Worm (Caenorhabditis elegans) whole organism, mixed stage, embryonic: ENCODE measurements around the gene rabn-5.

Experiments
- M03D4.4 ChIP-seq: sonication (generic microtip); optimal IDR thresholded peaks from 2 replicates; lab custom pipeline; 2017; ENCODE audit warnings: mild to moderate bottlenecking, missing genetic modification characterization, missing compliant biosample characterization
- bed-3 ChIP-seq: fragments of 200-800 bp; sonication (Bioruptor generic); optimal IDR thresholded peaks from 3 replicates; lab custom pipeline; 2018; ENCODE audit warnings: mild to moderate bottlenecking, missing genetic modification characterization, moderate library complexity, missing compliant biosample characterization
- blmp-1 ChIP-seq: fragments of 150-350 bp; optimal IDR thresholded peaks from 2 replicates; lab custom pipeline; 2014; ENCODE audit warnings: missing biosample characterization, missing genetic modification characterization
- ceh-43 ChIP-seq: fragments of 200-800 bp; sonication (Bioruptor generic); optimal IDR thresholded peaks from 2 replicates; lab custom pipeline; 2018; ENCODE audit warnings: mild to moderate bottlenecking, missing genetic modification characterization, moderate library complexity, missing compliant biosample characterization
- ceh-83 ChIP-seq: fragments of 200-800 bp; sonication (Bioruptor generic); optimal IDR thresholded peaks from 2 replicates; lab custom pipeline; 2018; ENCODE audit warnings: mild to moderate bottlenecking, missing genetic modification characterization, missing compliant biosample characterization
- ces-1 ChIP-seq: fragments of 150-350 bp; optimal IDR thresholded peaks from 2 replicates; lab custom pipeline; 2014; ENCODE audit warnings: missing biosample characterization, missing genetic modification reagents, missing genetic modification characterization
- drap-1 ChIP-seq: fragments of 200-800 bp; sonication (Bioruptor generic); optimal IDR thresholded peaks from 3 replicates; lab custom pipeline; 2018; ENCODE audit warnings: mild to moderate bottlenecking, missing genetic modification characterization, missing compliant biosample characterization
- elt-1 ChIP-seq: sonication (generic microtip); optimal IDR thresholded peaks from 2 replicates; lab custom pipeline; 2017; ENCODE audit warnings: missing genetic modification characterization, mild to moderate bottlenecking, missing compliant biosample characterization, antibody characterized with exemption, moderate library complexity, borderline replicate concordance; ENCODE audit not compliant: insufficient read depth
- elt-3 ChIP-seq: fragments of 150-350 bp; optimal IDR thresholded peaks from 2 replicates; lab custom pipeline; 2014; ENCODE audit warnings: missing biosample characterization, missing genetic modification characterization
- flh-1 ChIP-seq: fragments of 200-800 bp; sonication (Bioruptor generic); optimal IDR thresholded peaks from 2 replicates; lab custom pipeline; 2018; ENCODE audit warnings: mild to moderate bottlenecking, missing genetic modification characterization, moderate library complexity, missing compliant biosample characterization
- ham-2 ChIP-seq: fragments of 200-800 bp; sonication (Bioruptor generic); optimal IDR thresholded peaks from 2 replicates; lab custom pipeline; 2018; ENCODE audit warnings: mild to moderate bottlenecking, missing genetic modification characterization, missing compliant biosample characterization
- hlh-1 ChIP-seq: fragments of 150-350 bp; optimal IDR thresholded peaks from 2 replicates; lab custom pipeline; 2014; ENCODE audit warnings: missing biosample characterization, missing genetic modification reagents, missing genetic modification characterization
- lin-32 ChIP-seq: fragments of 200-800 bp; sonication (Bioruptor generic); optimal IDR thresholded peaks from 2 replicates; lab custom pipeline; 2018; ENCODE audit warnings: mild to moderate bottlenecking, missing genetic modification characterization, missing compliant biosample characterization
- lsy-2 ChIP-seq: fragments of 150-350 bp; optimal IDR thresholded peaks from 2 replicates; lab custom pipeline; 2014; ENCODE audit warnings: missing biosample characterization, missing genetic modification characterization
- mab-5 ChIP-seq: fragments of 150-350 bp; optimal IDR thresholded peaks from 2 replicates; lab custom pipeline; 2014; ENCODE audit warnings: missing biosample characterization, missing genetic modification characterization
- mep-1 ChIP-seq: fragments of 150-350 bp; optimal IDR thresholded peaks from 2 replicates; lab custom pipeline; 2017; ENCODE audit warnings: missing biosample characterization, missing genetic modification reagents, missing genetic modification characterization, inconsistent platforms
- mls-2 ChIP-seq: sonication (generic microtip); optimal IDR thresholded peaks from 2 replicates; lab custom pipeline; 2016; ENCODE audit warnings: mild to moderate bottlenecking, missing genetic modification characterization, moderate library complexity, missing compliant biosample characterization
- nhr-12 ChIP-seq: fragments of 150-350 bp; optimal IDR thresholded peaks from 2 replicates; lab custom pipeline; 2014; ENCODE audit warnings: missing biosample characterization, missing genetic modification characterization
- nhr-2 ChIP-seq: fragments of 150-350 bp; optimal IDR thresholded peaks from 2 replicates; lab custom pipeline; 2014; ENCODE audit warnings: missing biosample characterization, missing genetic modification characterization
- nhr-237 ChIP-seq: fragments of 150-350 bp; optimal IDR thresholded peaks from 2 replicates; lab custom pipeline; 2014; ENCODE audit warnings: missing biosample characterization, missing genetic modification characterization
- nhr-28 ChIP-seq: fragments of 150-350 bp; optimal IDR thresholded peaks from 2 replicates; lab custom pipeline; 2014; ENCODE audit warnings: missing biosample characterization, missing genetic modification characterization
- nhr-76 ChIP-seq: sonication (generic microtip); optimal IDR thresholded peaks from 2 replicates; lab custom pipeline; 2017; ENCODE audit warnings: missing biosample characterization, missing genetic modification characterization
- pha-4 ChIP-seq: fragments of 150-350 bp; optimal IDR thresholded peaks from 2 replicates; lab custom pipeline; 2018; ENCODE audit warnings: missing biosample characterization, missing genetic modification reagents, missing genetic modification characterization
- sem-2 ChIP-seq: fragments of 200-800 bp; sonication (Bioruptor generic); optimal IDR thresholded peaks from 2 replicates; lab custom pipeline; 2018; ENCODE audit warnings: mild to moderate bottlenecking, missing genetic modification characterization, missing compliant biosample characterization
- snpc-4 ChIP-seq: fragments of 150-350 bp; optimal IDR thresholded peaks from 2 replicates; lab custom pipeline; 2014; ENCODE audit warnings: missing biosample characterization, missing genetic modification characterization
- sptf-1 ChIP-seq: sonication (generic microtip); optimal IDR thresholded peaks from 2 replicates; lab custom pipeline; 2017; ENCODE audit warnings: mild to moderate bottlenecking, missing genetic modification characterization, moderate library complexity, missing compliant biosample characterization
- tbx-8 ChIP-seq: fragments of 200-800 bp; sonication (Bioruptor generic); optimal IDR thresholded peaks from 2 replicates; lab custom pipeline; 2018; ENCODE audit warnings: mild to moderate bottlenecking, missing genetic modification characterization, moderate library complexity, missing compliant biosample characterization
- unc-120 ChIP-seq: sonication (generic microtip); optimal IDR thresholded peaks from 2 replicates; lab custom pipeline; 2017; ENCODE audit warnings: missing genetic modification characterization, missing compliant biosample characterization; ENCODE audit not compliant: poor library complexity, severe bottlenecking
- unc-62 ChIP-seq: fragments of 150-350 bp; optimal IDR thresholded peaks from 2 replicates; lab custom pipeline; 2014; ENCODE audit warnings: missing biosample characterization, missing genetic modification reagents, missing genetic modification characterization
- zip-8 ChIP-seq: fragments of 150-350 bp; optimal IDR thresholded peaks from 2 replicates; lab custom pipeline; 2014; ENCODE audit warnings: missing biosample characterization, missing genetic modification characterization

rabn-5 gene

ce11 chrIII:5836261-5836660 lies 28.1 kb upstream of the rabn-5 start:
- TF ChIP-seq elt-1 (peak; percentile 6), nhr-237 (no peak)

ce11 chrIII:5836816-5837215 lies 27.5 kb upstream of the rabn-5 start, which contains the start of gene W04D12.1:
TSS of gene W04D12.1 (plus strand) at chrIII:5836926.
- TF ChIP-seq nhr-237: peak; percentile 27
- no peak for TF ChIP-seq elt-3
- TF ChIP-seq mls-2 (tag; lab: Kevin White, UChicago): no peak
- no peak for TF ChIP-seq blmp-1
- no peak for TF ChIP-seq M03D4.4
- peak; percentile 21 for TF ChIP-seq sptf-1 (tag; lab: Kevin White, UChicago)

ce11 chrIII:5838159-5839046 lies 25.9 kb upstream of the rabn-5 start:
- TF ChIP-seq sem-2 (GFP tag; lab: Kevin White, UChicago): no peak
- no peak for TF ChIP-seq tbx-8 (GFP tag; lab: Kevin White, UChicago)
- TF ChIP-seq bed-3 (GFP tag; lab: Kevin White, UChicago): no peak
- peak; percentile 48 for TF ChIP-seq ham-2
- no peak for TF ChIP-seq mls-2 (tag; lab: Kevin White, UChicago)
- TF ChIP-seq flh-1 (GFP tag; lab: Kevin White, UChicago): no peak
- TF ChIP-seq nhr-237: no peak
- TF ChIP-seq elt-3: peak; percentile 15
- TF ChIP-seq elt-1: peak; percentile 95
- no peak for TF ChIP-seq zip-8
- TF ChIP-seq unc-62 (GFP tag; lab: Kevin White, UChicago): no peak
- TF ChIP-seq ceh-83: no peak
- no peak for TF ChIP-seq nhr-2
- no peak for TF ChIP-seq drap-1 (GFP tag; lab: Kevin White, UChicago)
- peak; percentile 26 for TF ChIP-seq mep-1 (tag; lab: Kevin White, UChicago)
- TF ChIP-seq unc-120 (tag; lab: Kevin White, UChicago): no peak
- no peak for TF ChIP-seq hlh-1
- no peak for TF ChIP-seq nhr-28 (tag; lab: Kevin White, UChicago)
- no peak for TF ChIP-seq lin-32 (GFP tag; lab: Kevin White, UChicago)
- TF ChIP-seq mab-5: no peak

ce11 chrIII:5839147-5839546 lies 25.2 kb upstream of the rabn-5 start:
- no peak for TF ChIP-seq ces-1 (GFP tag; lab: Kevin White, UChicago)
- TF ChIP-seq pha-4 (tag; lab: Kevin White, UChicago): no peak
- TF ChIP-seq nhr-76 (tag; lab: Kevin White, UChicago): no peak
- TF ChIP-seq unc-62 (GFP tag; lab: Kevin White, UChicago): no peak
- TF ChIP-seq blmp-1: no peak
- TF ChIP-seq elt-3: peak; percentile 32
- TF ChIP-seq snpc-4 (tag; lab: Kevin White, UChicago): no peak
- TF ChIP-seq lin-32 (GFP tag; lab: Kevin White, UChicago): no peak
- TF ChIP-seq, all 35 proteins: peak for 1

- no peak for TF ChIP-seq lsy-2 (tag; lab: Kevin White, UChicago)
- no peak for TF ChIP-seq mls-2 (tag; lab: Kevin White, UChicago)
- no peak for TF ChIP-seq ceh-43 (GFP tag; lab: Kevin White, UChicago)
- no peak for TF ChIP-seq nhr-237
- TF ChIP-seq nhr-12 (tag; lab: Kevin White, UChicago): no peak
- no peak for TF ChIP-seq mep-1 (tag; lab: Kevin White, UChicago)
- TF ChIP-seq, all 35 proteins: peak for 0
These were observed 24.8 kb upstream of the rabn-5 start for ce11 chrIII:5839598-5839997.

ce11 chrIII:5840277-5840676 lies 24.1 kb upstream of the rabn-5 start:
- no peak for TF ChIP-seq sptf-1 (tag; lab: Kevin White, UChicago)
- no peak for TF ChIP-seq unc-120 (tag; lab: Kevin White, UChicago)
- TF ChIP-seq hlh-1: no peak
- peak; percentile 27 for TF ChIP-seq ces-1 (GFP tag; lab: Kevin White, UChicago)
